Fruit fly (Drosophila melanogaster) whole organism, prepupa: ENCODE results near the gene Prp39.

Experiments
- Blimp-1 ChIP-seq: fragments of 200-800 bp; sonication (Bioruptor generic); optimal IDR thresholded peaks from 3 replicates; lab custom pipeline; 2017; ENCODE audit warnings: missing biosample characterization, missing genetic modification characterization, mild to moderate bottlenecking, moderate library complexity, missing genetic modification reagents
- CG10631 ChIP-seq: fragments of 200-800 bp; sonication (Bioruptor generic); optimal IDR thresholded peaks from 2 replicates; lab custom pipeline; 2016; ENCODE audit warnings: missing biosample characterization, missing genetic modification characterization
- CG10669 ChIP-seq: fragments of 200-800 bp; sonication (Bioruptor generic); optimal IDR thresholded peaks from 3 replicates; lab custom pipeline; 2018; ENCODE audit warnings: missing biosample characterization, mild to moderate bottlenecking, missing genetic modification characterization, moderate library complexity
- CG11762 ChIP-seq: fragments of 200-800 bp; sonication (Bioruptor generic); optimal IDR thresholded peaks from 3 replicates; lab custom pipeline; 2016; ENCODE audit warnings: missing biosample characterization, missing genetic modification characterization; ENCODE audit not compliant: insufficient read depth
- CG11902 ChIP-seq: fragments of 200-800 bp; sonication (Bioruptor generic); optimal IDR thresholded peaks from 3 replicates; lab custom pipeline; 2016; ENCODE audit warnings: missing biosample characterization, missing genetic modification characterization
- CG15336 ChIP-seq: fragments of 200-800 bp; sonication (Bioruptor generic); IDR thresholded peaks from 2 replicates; pipeline ENCODE4 v1.3.6; 2022; ENCODE audit warnings: missing biosample characterization, missing genetic modification characterization
- CG16779 ChIP-seq: fragments of 200-800 bp; sonication (Bioruptor generic); optimal IDR thresholded peaks from 3 replicates; lab custom pipeline; 2017; ENCODE audit warnings: missing biosample characterization, mild to moderate bottlenecking, missing genetic modification characterization
- CG3032 ChIP-seq: fragments of 200-800 bp; optimal IDR thresholded peaks from 2 replicates; lab custom pipeline; 2019; ENCODE audit warnings: missing biosample characterization, mild to moderate bottlenecking, missing genetic modification characterization, moderate library complexity
- CG32006 ChIP-seq: fragments of 200-800 bp; sonication (Bioruptor generic); optimal IDR thresholded peaks from 3 replicates; lab custom pipeline; 2017; ENCODE audit warnings: missing biosample characterization, mild to moderate bottlenecking, missing genetic modification characterization
- CG34406 ChIP-seq: fragments of 200-800 bp; sonication (Bioruptor generic); optimal IDR thresholded peaks from 3 replicates; lab custom pipeline; 2016; ENCODE audit warnings: missing biosample characterization, missing genetic modification characterization
- CG3919 ChIP-seq: fragments of 200-800 bp; sonication (Bioruptor generic); optimal IDR thresholded peaks from 3 replicates; lab custom pipeline; 2016; ENCODE audit warnings: missing biosample characterization, missing genetic modification characterization
- CG4318 ChIP-seq: fragments of 200-800 bp; sonication (Bioruptor generic); optimal IDR thresholded peaks from 3 replicates; lab custom pipeline; 2017; ENCODE audit warnings: missing biosample characterization, mild to moderate bottlenecking, missing genetic modification characterization
- CG6163 ChIP-seq: fragments of 200-800 bp; sonication (Bioruptor generic); IDR thresholded peaks from 3 replicates; pipeline ENCODE4 v1.3.6; 2022; ENCODE audit warnings: missing biosample characterization, missing genetic modification characterization
- CG6792 ChIP-seq: fragments of 200-800 bp; sonication (Bioruptor generic); optimal IDR thresholded peaks from 3 replicates; lab custom pipeline; 2016; ENCODE audit warnings: missing biosample characterization, missing genetic modification characterization
- CG6854 ChIP-seq: fragments of 200-800 bp; sonication (Bioruptor generic); optimal IDR thresholded peaks from 2 replicates; lab custom pipeline; 2017; ENCODE audit warnings: missing biosample characterization, mild to moderate bottlenecking, missing genetic modification characterization
- CG7368 ChIP-seq: fragments of 200-800 bp; sonication (Bioruptor generic); optimal IDR thresholded peaks from 3 replicates; lab custom pipeline; 2016; ENCODE audit warnings: missing biosample characterization, missing genetic modification characterization
- CG8119 ChIP-seq: fragments of 200-800 bp; sonication (Bioruptor generic); IDR thresholded peaks from 3 replicates; pipeline ENCODE4 v1.3.6; 2022; ENCODE audit warnings: missing biosample characterization, missing genetic modification characterization
- CG8319 ChIP-seq: fragments of 200-800 bp; sonication (Bioruptor generic); optimal IDR thresholded peaks from 3 replicates; lab custom pipeline; 2016; ENCODE audit warnings: missing biosample characterization, missing genetic modification characterization
- CG8632 ChIP-seq: fragments of 200-800 bp; sonication (Bioruptor generic); optimal IDR thresholded peaks from 3 replicates; lab custom pipeline; 2016; ENCODE audit warnings: missing biosample characterization, missing genetic modification characterization
- CG9139 ChIP-seq: fragments of 200-800 bp; sonication (Bioruptor generic); optimal IDR thresholded peaks from 3 replicates; lab custom pipeline; 2017; ENCODE audit warnings: missing biosample characterization, mild to moderate bottlenecking, missing genetic modification characterization
- Eip75B ChIP-seq: fragments of 200-800 bp; sonication (Bioruptor generic); optimal IDR thresholded peaks from 3 replicates; lab custom pipeline; 2016; ENCODE audit warnings: missing biosample characterization, missing genetic modification characterization
- Eip93F ChIP-seq: fragments of 200-800 bp; sonication (Bioruptor generic); optimal IDR thresholded peaks from 2 replicates; lab custom pipeline; 2016; ENCODE audit warnings: missing biosample characterization, mild to moderate bottlenecking, missing genetic modification characterization
- Ets21C ChIP-seq: fragments of 200-800 bp; sonication (Bioruptor generic); optimal IDR thresholded peaks from 3 replicates; lab custom pipeline; 2016; ENCODE audit warnings: missing biosample characterization, missing genetic modification characterization
- Ets96B ChIP-seq: fragments of 200-800 bp; optimal IDR thresholded peaks from 2 replicates; lab custom pipeline; 2019; ENCODE audit warnings: missing biosample characterization, mild to moderate bottlenecking, missing genetic modification characterization, moderate library complexity
- Gug ChIP-seq: fragments of 200-800 bp; sonication (Bioruptor generic); IDR thresholded peaks from 2 replicates; pipeline ENCODE4 v1.3.6; 2022; ENCODE audit warnings: missing biosample characterization, missing genetic modification characterization
- Hr38 ChIP-seq: sonication (Bioruptor generic); optimal IDR thresholded peaks from 2 replicates; lab custom pipeline; 2016; ENCODE audit warnings: missing biosample characterization, missing genetic modification characterization
- Hr39 ChIP-seq: fragments of 200-800 bp; sonication (Bioruptor generic); optimal IDR thresholded peaks from 2 replicates; lab custom pipeline; 2016; ENCODE audit warnings: missing biosample characterization, missing genetic modification characterization
- Hr4 ChIP-seq: fragments of 200-800 bp; sonication (Bioruptor generic); optimal IDR thresholded peaks from 3 replicates; lab custom pipeline; 2016; ENCODE audit warnings: missing biosample characterization, missing genetic modification characterization
- Lpt ChIP-seq: fragments of 200-800 bp; sonication (Bioruptor generic); optimal IDR thresholded peaks from 3 replicates; lab custom pipeline; 2016; ENCODE audit warnings: missing biosample characterization, missing genetic modification characterization
- Met ChIP-seq: fragments of 200-800 bp; sonication (Bioruptor generic); optimal IDR thresholded peaks from 3 replicates; lab custom pipeline; 2016; ENCODE audit warnings: missing biosample characterization, missing genetic modification characterization
- Smox ChIP-seq: fragments of 200-800 bp; sonication (Bioruptor generic); optimal IDR thresholded peaks from 3 replicates; lab custom pipeline; 2016; ENCODE audit warnings: missing biosample characterization, missing genetic modification characterization
- Sox102F ChIP-seq: fragments of 200-800 bp; sonication (Bioruptor generic); optimal IDR thresholded peaks from 2 replicates; lab custom pipeline; 2016; ENCODE audit warnings: missing biosample characterization, mild to moderate bottlenecking, missing genetic modification characterization
- Sox14 ChIP-seq: fragments of 200-800 bp; sonication (Bioruptor generic); optimal IDR thresholded peaks from 3 replicates; lab custom pipeline; 2016; ENCODE audit warnings: missing biosample characterization, missing genetic modification characterization
- Sox15 ChIP-seq: fragments of 200-800 bp; sonication (Bioruptor generic); optimal IDR thresholded peaks from 3 replicates; lab custom pipeline; 2016; ENCODE audit warnings: missing biosample characterization, missing genetic modification characterization
- achi ChIP-seq: fragments of 200-800 bp; sonication (Bioruptor generic); optimal IDR thresholded peaks from 3 replicates; lab custom pipeline; 2016; ENCODE audit warnings: missing biosample characterization, missing genetic modification characterization
- acj6 ChIP-seq: fragments of 200-800 bp; sonication (Bioruptor generic); optimal IDR thresholded peaks from 3 replicates; lab custom pipeline; 2016; ENCODE audit warnings: missing biosample characterization, missing genetic modification characterization
- cyc ChIP-seq: fragments of 200-800 bp; sonication (Bioruptor generic); optimal IDR thresholded peaks from 3 replicates; lab custom pipeline; 2016; ENCODE audit warnings: missing biosample characterization, missing genetic modification characterization
- dac ChIP-seq: fragments of 200-800 bp; sonication (Bioruptor generic); optimal IDR thresholded peaks from 2 replicates; lab custom pipeline; 2017; ENCODE audit warnings: missing biosample characterization, mild to moderate bottlenecking, missing genetic modification characterization
- dsx ChIP-seq: fragments of 200-800 bp; optimal IDR thresholded peaks from 3 replicates; lab custom pipeline; 2019; ENCODE audit warnings: missing biosample characterization, mild to moderate bottlenecking, missing genetic modification characterization, moderate library complexity; ENCODE audit not compliant: poor library complexity, severe bottlenecking
- eg ChIP-seq: fragments of 200-800 bp; sonication (Bioruptor generic); IDR thresholded peaks from 3 replicates; pipeline ENCODE4 v1.3.6; 2022; ENCODE audit warnings: missing biosample characterization, missing genetic modification characterization
- esn ChIP-seq: fragments of 200-800 bp; sonication (Bioruptor generic); optimal IDR thresholded peaks from 2 replicates; lab custom pipeline; 2016; ENCODE audit warnings: missing biosample characterization, mild to moderate bottlenecking, missing genetic modification characterization, moderate library complexity
- fd59A ChIP-seq: fragments of 200-800 bp; sonication (Bioruptor generic); optimal IDR thresholded peaks from 2 replicates; lab custom pipeline; 2017; ENCODE audit warnings: missing biosample characterization, mild to moderate bottlenecking, missing genetic modification characterization, missing genetic modification reagents
- fd85E ChIP-seq: fragments of 200-800 bp; sonication (Bioruptor generic); optimal IDR thresholded peaks from 3 replicates; lab custom pipeline; 2016; ENCODE audit warnings: missing biosample characterization, missing genetic modification characterization
- fkh ChIP-seq: fragments of 200-800 bp; sonication (Bioruptor generic); optimal IDR thresholded peaks from 3 replicates; lab custom pipeline; 2017; ENCODE audit warnings: missing biosample characterization, mild to moderate bottlenecking, missing genetic modification characterization, moderate library complexity
- lz ChIP-seq: fragments of 200-800 bp; sonication (Bioruptor generic); optimal IDR thresholded peaks from 3 replicates; lab custom pipeline; 2016; ENCODE audit warnings: missing biosample characterization, missing genetic modification characterization
- net ChIP-seq: fragments of 200-800 bp; sonication (Bioruptor generic); optimal IDR thresholded peaks from 3 replicates; lab custom pipeline; 2016; ENCODE audit warnings: missing biosample characterization, missing genetic modification characterization
- salr ChIP-seq, 2 experiments: fragments of 200-800 bp; sonication (Bioruptor generic); optimal IDR thresholded peaks; 3 replicates each; lab custom pipeline; 2016 to 2018; ENCODE audit warnings: missing biosample characterization in 2 of 2, missing genetic modification characterization in 2 of 2, mild to moderate bottlenecking in 1 of 2
- spab ChIP-seq: fragments of 200-800 bp; sonication (Bioruptor generic); optimal IDR thresholded peaks from 2 replicates; lab custom pipeline; 2017; ENCODE audit warnings: missing biosample characterization, mild to moderate bottlenecking, missing genetic modification characterization, missing genetic modification reagents
- ss ChIP-seq, 2 experiments: fragments of 200-800 bp; sonication (Bioruptor generic); optimal IDR thresholded peaks; 2 replicates in 1 of 2; 3 replicates in 1 of 2; lab custom pipeline; 2017 to 2018; ENCODE audit warnings: mild to moderate bottlenecking in 2 of 2, missing biosample characterization in 2 of 2, missing genetic modification characterization in 2 of 2, moderate library complexity in 1 of 2
- svp ChIP-seq: fragments of 200-800 bp; sonication (Bioruptor generic); peaks from one replicate; lab custom pipeline; 2016; ENCODE audit warnings: missing biosample characterization, missing genetic modification characterization
- topi ChIP-seq: fragments of 200-800 bp; sonication (Bioruptor generic); optimal IDR thresholded peaks from 3 replicates; lab custom pipeline; 2016; ENCODE audit warnings: missing biosample characterization, missing genetic modification characterization
- vri ChIP-seq: fragments of 200-800 bp; sonication (Bioruptor generic); optimal IDR thresholded peaks from 3 replicates; lab custom pipeline; 2016; ENCODE audit warnings: missing biosample characterization, mild to moderate bottlenecking, missing genetic modification characterization

Gene Prp39

DNA sequence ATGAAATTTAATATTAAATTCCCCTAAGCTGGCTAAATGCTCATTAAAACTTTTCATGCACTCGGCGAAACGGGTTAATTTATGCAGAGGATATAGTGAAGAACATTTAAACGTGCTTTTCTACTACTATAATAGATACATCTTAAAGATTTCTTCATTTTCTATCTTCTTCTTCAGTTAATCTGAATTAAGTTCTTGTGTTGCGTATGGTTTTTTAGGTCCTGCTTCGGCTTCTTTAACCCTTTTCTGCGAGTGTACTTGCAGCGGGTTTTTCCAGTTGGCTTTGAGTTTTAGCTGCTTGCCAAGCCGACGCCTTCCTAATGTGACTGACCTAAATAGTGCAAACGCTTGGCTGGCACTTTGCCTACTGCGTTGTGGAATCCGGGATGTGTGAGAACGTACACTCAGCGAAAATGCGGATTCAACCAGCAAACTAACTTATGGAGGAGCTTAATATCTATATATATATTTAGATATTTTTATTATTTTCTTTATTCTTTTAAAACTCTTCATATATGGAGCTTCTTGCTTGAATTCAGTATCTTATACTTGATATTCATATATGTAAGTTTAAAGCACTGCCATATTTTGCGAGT is 38.9 kb downstream of the Prp39 start:
- TF ChIP-seq ss (GFP tag; optimal IDR thresholded peaks at IDR 0.05; lab: Kevin White, UChicago) (no peak), Smox (GFP tag; lab: Kevin White, UChicago) (no peak), Hr38 (GFP tag; lab: Kevin White, UChicago) (no peak), CG3919 (GFP tag; lab: Kevin White, UChicago) (peak; percentile 34), Sox102F (GFP tag; lab: Kevin White, UChicago) (no peak), CG4318 (GFP tag; lab: Kevin White, UChicago) (peak; percentile 15), CG8119 (GFP tag; lab: Robert Waterston, UW) (peak; percentile 80), Eip93F (no peak), CG15336 (GFP tag; lab: Robert Waterston, UW) (peak; percentile 90), CG6854 (GFP tag; lab: Kevin White, UChicago) (no peak), achi (GFP tag; lab: Kevin White, UChicago) (peak; percentile 1), dac (GFP tag; lab: Kevin White, UChicago) (peak; percentile 32), Eip75B (GFP tag; lab: Kevin White, UChicago) (peak; percentile 40), lz (GFP tag; lab: Kevin White, UChicago) (no peak), svp (peak; percentile 13), CG34406 (no peak), eg (GFP tag; lab: Robert Waterston, UW) (peak; percentile 86), Lpt (GFP tag; lab: Kevin White, UChicago) (peak; percentile 24), CG10669 (GFP tag; lab: Kevin White, UChicago) (no peak), Hr4 (peak; percentile 75), net (peak; percentile 6), CG6792 (GFP tag; lab: Kevin White, UChicago) (peak; percentile 32), Hr39 (GFP tag; lab: Kevin White, UChicago) (no peak), dsx (GFP tag; lab: Kevin White, UChicago) (no peak), CG11902 (GFP tag; lab: Kevin White, UChicago) (no peak), CG32006 (GFP tag; lab: Kevin White, UChicago) (peak; percentile 82), Gug (GFP tag; lab: Robert Waterston, UW) (peak; percentile 61), Blimp-1 (GFP tag; lab: Kevin White, UChicago) (no peak), CG9139 (no peak), CG8319 (no peak), CG11762 (GFP tag; lab: Kevin White, UChicago) (peak; percentile 31), topi (GFP tag; lab: Kevin White, UChicago) (no peak), Met (GFP tag; lab: Kevin White, UChicago) (no peak), CG6163 (GFP tag; lab: Robert Waterston, UW) (peak; percentile 67), spab (GFP tag; lab: Kevin White, UChicago) (no peak), esn (GFP tag; lab: Kevin White, UChicago) (no peak), Sox14 (peak; percentile 36), Ets21C (GFP tag; lab: Kevin White, UChicago) (no peak), CG7368 (no peak), CG10631 (peak; percentile 2), fd59A (GFP tag; lab: Kevin White, UChicago) (peak; percentile 8), acj6 (peak; percentile 40), cyc (no peak), vri (GFP tag; lab: Kevin White, UChicago) (no peak), fd85E (GFP tag; lab: Kevin White, UChicago) (no peak), CG16779 (tag; lab: Kevin White, UChicago) (peak; percentile 8), Ets96B (peak; percentile 4), Sox15 (GFP tag; lab: Kevin White, UChicago) (no peak), salr (GFP tag; optimal IDR thresholded peaks at IDR 0.05; lab: Kevin White, UChicago) (peak in 1 of 2 experiments; percentile 46), CG3032 (tag; lab: Kevin White, UChicago) (peak; percentile 29), CG8632 (GFP tag; lab: Kevin White, UChicago) (no peak), fkh (no peak)
